Worm (Caenorhabditis elegans): Measurements from ENCODE around the gene mxl-2.

ce11 chrIII:143121-143520 lies 44.8 kb downstream of the mxl-2 start, which contains the start of gene fbxb-82:
- no peak for TF ChIP-seq tra-4 (tag; optimal IDR thresholded peaks at IDR 0.05)
- no peak for TF ChIP-seq F13C5.2 (tag; optimal IDR thresholded peaks at IDR 0.05)
- no peak for TF ChIP-seq ama-1 (optimal IDR thresholded peaks at IDR 0.05)
- TF ChIP-seq flt-1 (GFP tag; IDR thresholded peaks at IDR 0.05), result no peak
- no peak for TF ChIP-seq ceh-36 (tag; optimal IDR thresholded peaks at IDR 0.05)
- no peak for TF ChIP-seq ets-7 (tag; optimal IDR thresholded peaks at IDR 0.05)
- TF ChIP-seq ceh-13 (GFP tag; optimal IDR thresholded peaks at IDR 0.05), result no peak
- TF ChIP-seq pes-1 (GFP tag; IDR thresholded peaks at IDR 0.05), result no peak
- no peak for TF ChIP-seq sea-1 (GFP tag; conservative IDR thresholded peaks at IDR 0.05)
- no peak for TF ChIP-seq B0310.2 (tag; optimal IDR thresholded peaks at IDR 0.05)
- no peak for TF ChIP-seq hmbx-1 (tag; optimal IDR thresholded peaks at IDR 0.05)
- TF ChIP-seq hmg-4 (GFP tag; optimal IDR thresholded peaks at IDR 0.05), result no peak
- no peak for TF ChIP-seq hnd-1 (tag; optimal IDR thresholded peaks at IDR 0.05)
